Worm (Caenorhabditis elegans) whole organism, mixed stage, embryonic: ENCODE results near the gene lsy-2.

Experiments
- ceh-39 ChIP-seq: fragments of 150-350 bp; optimal IDR thresholded peaks from 2 replicates; lab custom pipeline; 2014; ENCODE audit warnings: missing biosample characterization, missing genetic modification characterization
- elt-1 ChIP-seq: sonication (generic microtip); optimal IDR thresholded peaks from 2 replicates; lab custom pipeline; 2017; ENCODE audit warnings: missing genetic modification characterization, mild to moderate bottlenecking, missing compliant biosample characterization, antibody characterized with exemption, moderate library complexity, borderline replicate concordance; ENCODE audit not compliant: insufficient read depth
- elt-3 ChIP-seq: fragments of 150-350 bp; optimal IDR thresholded peaks from 2 replicates; lab custom pipeline; 2014; ENCODE audit warnings: missing biosample characterization, missing genetic modification characterization
- flh-1 ChIP-seq: fragments of 200-800 bp; sonication (Bioruptor generic); optimal IDR thresholded peaks from 2 replicates; lab custom pipeline; 2018; ENCODE audit warnings: mild to moderate bottlenecking, missing genetic modification characterization, moderate library complexity, missing compliant biosample characterization
- ham-2 ChIP-seq: fragments of 200-800 bp; sonication (Bioruptor generic); optimal IDR thresholded peaks from 2 replicates; lab custom pipeline; 2018; ENCODE audit warnings: mild to moderate bottlenecking, missing genetic modification characterization, missing compliant biosample characterization
- hlh-1 ChIP-seq: fragments of 150-350 bp; optimal IDR thresholded peaks from 2 replicates; lab custom pipeline; 2014; ENCODE audit warnings: missing biosample characterization, missing genetic modification reagents, missing genetic modification characterization
- lin-13 ChIP-seq: fragments of 150-350 bp; optimal IDR thresholded peaks from 2 replicates; lab custom pipeline; 2014; ENCODE audit warnings: missing biosample characterization, missing genetic modification characterization
- lsy-2 ChIP-seq: fragments of 150-350 bp; optimal IDR thresholded peaks from 2 replicates; lab custom pipeline; 2014; ENCODE audit warnings: missing biosample characterization, missing genetic modification characterization
- mls-2 ChIP-seq: sonication (generic microtip); optimal IDR thresholded peaks from 2 replicates; lab custom pipeline; 2016; ENCODE audit warnings: mild to moderate bottlenecking, missing genetic modification characterization, moderate library complexity, missing compliant biosample characterization
- nhr-237 ChIP-seq: fragments of 150-350 bp; optimal IDR thresholded peaks from 2 replicates; lab custom pipeline; 2014; ENCODE audit warnings: missing biosample characterization, missing genetic modification characterization
- nhr-28 ChIP-seq: fragments of 150-350 bp; optimal IDR thresholded peaks from 2 replicates; lab custom pipeline; 2014; ENCODE audit warnings: missing biosample characterization, missing genetic modification characterization
- pha-4 ChIP-seq: fragments of 150-350 bp; optimal IDR thresholded peaks from 2 replicates; lab custom pipeline; 2018; ENCODE audit warnings: missing biosample characterization, missing genetic modification reagents, missing genetic modification characterization
- snpc-4 ChIP-seq: fragments of 150-350 bp; optimal IDR thresholded peaks from 2 replicates; lab custom pipeline; 2014; ENCODE audit warnings: missing biosample characterization, missing genetic modification characterization
- unc-39 ChIP-seq: fragments of 150-350 bp; optimal IDR thresholded peaks from 2 replicates; lab custom pipeline; 2014; ENCODE audit warnings: missing biosample characterization, missing genetic modification characterization

DNA sequence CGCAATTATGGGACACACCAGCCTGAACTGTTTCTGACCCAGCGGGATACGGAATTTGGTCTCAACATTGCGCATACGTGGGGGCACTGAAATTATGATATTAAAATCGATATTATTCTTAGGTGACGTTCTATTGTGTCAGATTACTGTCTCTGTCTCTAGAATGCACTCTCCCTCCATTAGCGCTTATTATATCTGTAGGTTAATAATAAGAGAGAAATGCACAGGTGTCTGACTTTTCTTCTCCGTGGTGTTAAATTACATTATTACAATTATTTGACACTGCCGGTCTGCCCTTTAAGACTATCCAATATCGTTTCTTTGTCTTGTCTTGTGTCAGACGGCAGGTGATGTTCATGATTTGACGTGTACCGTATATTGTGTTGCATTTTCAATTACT lies 46.9 kb upstream of the lsy-2 start:
- TF ChIP-seq ham-2 (GFP tag; lab: Kevin White, UChicago) (no peak), snpc-4 (no peak), flh-1 (no peak), elt-1 (tag; lab: Kevin White, UChicago) (no peak), lsy-2 (tag; lab: Kevin White, UChicago) (no peak), lin-13 (tag; lab: Kevin White, UChicago) (no peak), pha-4 (no peak), mls-2 (tag; lab: Kevin White, UChicago) (no peak), hlh-1 (tag; lab: Kevin White, UChicago) (no peak), elt-3 (tag; lab: Kevin White, UChicago) (no peak), nhr-237 (tag; lab: Kevin White, UChicago) (no peak), nhr-28 (tag; lab: Kevin White, UChicago) (no peak), unc-39 (peak; percentile 91), ceh-39 (tag; lab: Kevin White, UChicago) (peak; percentile 10)
